Fruit fly (Drosophila melanogaster) Kc167 (cell line): ENCODE results near the gene Rab3GAP1.

ENCODE experiments used
- Myc ChIP-seq: fragments of >200 bp; optimal IDR thresholded peaks from 2 replicates; lab custom pipeline; 2017; ENCODE audit warnings: missing external identifiers
- Sin3A ChIP-seq: fragments of >200 bp; optimal IDR thresholded peaks from 2 replicates; lab custom pipeline; 2018; ENCODE audit warnings: missing external identifiers
- h ChIP-seq: fragments of >200 bp; optimal IDR thresholded peaks from 3 replicates; lab custom pipeline; 2018; ENCODE audit warnings: missing external identifiers
- insv ChIP-seq: fragments of >200 bp; optimal IDR thresholded peaks from 3 replicates; lab custom pipeline; 2018; ENCODE audit warnings: missing external identifiers
- psq ChIP-seq: fragments of >200 bp; optimal IDR thresholded peaks from 2 replicates; lab custom pipeline; 2017; ENCODE audit warnings: missing external identifiers
- ttk ChIP-seq: sonication (Bioruptor generic); optimal IDR thresholded peaks from 2 replicates; lab custom pipeline; 2017; ENCODE audit warnings: missing external identifiers

DNA sequence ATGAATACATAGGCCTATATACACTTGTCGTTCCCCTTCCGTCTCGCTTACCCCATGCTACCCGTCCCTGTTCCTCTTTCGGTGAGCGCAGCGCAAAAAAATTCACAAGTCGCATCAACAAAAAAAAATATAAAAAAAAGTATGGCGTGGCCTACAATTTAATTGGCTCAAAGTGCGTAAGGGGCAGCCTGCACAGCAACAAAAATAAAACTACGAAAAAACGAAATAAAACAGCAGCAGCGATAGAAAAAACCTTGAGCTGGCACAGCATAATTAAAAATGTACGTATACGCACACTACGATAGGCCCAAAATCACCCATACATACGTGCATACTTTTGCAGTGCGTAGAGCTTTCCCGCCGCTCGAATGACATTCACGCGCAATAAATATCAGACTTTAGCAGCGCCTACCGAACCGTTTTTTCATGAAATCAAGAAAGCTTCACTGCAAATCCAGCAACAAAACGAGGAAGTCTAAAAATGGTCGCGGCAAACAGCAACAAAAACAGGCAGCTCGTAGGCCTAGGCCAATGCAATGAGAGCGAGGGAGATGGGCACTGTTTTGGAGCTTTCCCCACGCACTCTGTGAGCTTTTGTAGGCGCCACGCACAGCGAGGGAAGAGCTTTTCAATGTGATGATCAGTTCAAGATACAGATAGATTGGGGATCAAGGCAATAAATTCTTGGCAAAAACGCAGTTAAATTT lies 46.0 kb upstream of the Rab3GAP1 start:
- TF ChIP-seq insv (no peak), ttk (lab: Kevin White, UChicago) (no peak), Myc (lab: Kevin White, UChicago) (no peak), h (lab: Kevin White, UChicago) (no peak), psq (no peak), Sin3A (lab: Kevin White, UChicago) (no peak)
